Worm (Caenorhabditis elegans) whole organism, L2 larva: ENCODE results near the gene trd-1.

Source experiments
- F13H6.1 ChIP-seq: sonication (generic microtip); optimal IDR thresholded peaks from 2 replicates; lab custom pipeline; 2016; ENCODE audit warnings: missing genetic modification characterization, missing compliant biosample characterization
- R02D3.7 ChIP-seq: fragments of 150-350 bp; optimal IDR thresholded peaks from 2 replicates; lab custom pipeline; 2014; ENCODE audit warnings: missing biosample characterization, missing genetic modification characterization
- Y55F3AM.14 ChIP-seq: fragments of 200-800 bp; sonication (Bioruptor generic); optimal IDR thresholded peaks from 2 replicates; lab custom pipeline; 2018; ENCODE audit warnings: mild to moderate bottlenecking, missing genetic modification characterization, missing compliant biosample characterization
- ZK546.5 ChIP-seq: sonication (generic microtip); optimal IDR thresholded peaks from 2 replicates; lab custom pipeline; 2017; ENCODE audit warnings: missing biosample characterization, missing genetic modification characterization
- alr-1 ChIP-seq: fragments of 150-350 bp; optimal IDR thresholded peaks from 2 replicates; lab custom pipeline; 2014; ENCODE audit warnings: missing biosample characterization, missing genetic modification characterization
- aly-2 ChIP-seq: fragments of 150-350 bp; optimal IDR thresholded peaks from 2 replicates; lab custom pipeline; 2014; ENCODE audit warnings: missing biosample characterization, missing genetic modification characterization
- ama-1 ChIP-seq: fragments of 150-350 bp; optimal IDR thresholded peaks from 2 replicates; lab custom pipeline; 2018; ENCODE audit warnings: inconsistent platforms
- ceh-16 ChIP-seq: fragments of 150-350 bp; optimal IDR thresholded peaks from 2 replicates; lab custom pipeline; 2014; ENCODE audit warnings: missing biosample characterization, missing genetic modification characterization
- ceh-82 ChIP-seq: fragments of 150-350 bp; optimal IDR thresholded peaks from 2 replicates; lab custom pipeline; 2014; ENCODE audit warnings: missing biosample characterization, missing genetic modification characterization
- crh-2 ChIP-seq: sonication (generic microtip); optimal IDR thresholded peaks from 2 replicates; lab custom pipeline; 2017; ENCODE audit warnings: missing biosample characterization, missing genetic modification characterization
- dmd-4 ChIP-seq: sonication (generic microtip); optimal IDR thresholded peaks from 2 replicates; lab custom pipeline; 2017; ENCODE audit warnings: missing biosample characterization, missing genetic modification characterization
- egl-27 ChIP-seq: sonication (generic microtip); optimal IDR thresholded peaks from 3 replicates; lab custom pipeline; 2017; ENCODE audit warnings: missing biosample characterization, missing genetic modification reagents, missing genetic modification characterization
- elt-3 ChIP-seq: sonication (generic microtip); optimal IDR thresholded peaks from 2 replicates; lab custom pipeline; 2017; ENCODE audit warnings: missing biosample characterization, missing genetic modification characterization
- fos-1 ChIP-seq: fragments of 150-350 bp; optimal IDR thresholded peaks from 2 replicates; lab custom pipeline; 2014; ENCODE audit warnings: missing biosample characterization, missing genetic modification characterization
- gmeb-1 ChIP-seq: fragments of 150-350 bp; optimal IDR thresholded peaks from 2 replicates; lab custom pipeline; 2014; ENCODE audit warnings: missing biosample characterization, missing genetic modification characterization
- lin-11 ChIP-seq: fragments of 150-350 bp; sonication (generic microtip); optimal IDR thresholded peaks from 2 replicates; lab custom pipeline; 2014; ENCODE audit warnings: missing biosample characterization, missing genetic modification characterization, inconsistent platforms, mixed read lengths
- lin-13 ChIP-seq: fragments of 150-350 bp; optimal IDR thresholded peaks from 2 replicates; lab custom pipeline; 2014; ENCODE audit warnings: missing biosample characterization, missing genetic modification reagents, missing genetic modification characterization
- lin-39 ChIP-seq: fragments of 150-350 bp; optimal IDR thresholded peaks from 2 replicates; lab custom pipeline; 2014; ENCODE audit warnings: missing biosample characterization, missing genetic modification reagents, missing genetic modification characterization
- lsy-2 ChIP-seq, 2 experiments: fragments of 150-350 bp in 1 of 2; sonication (generic microtip) in 1 of 2; optimal IDR thresholded peaks; 2 replicates each; lab custom pipeline; 2014 to 2017; ENCODE audit warnings: missing biosample characterization in 2 of 2, missing genetic modification characterization in 2 of 2
- mab-5 ChIP-seq: fragments of 150-350 bp; optimal IDR thresholded peaks from 2 replicates; lab custom pipeline; 2014; ENCODE audit warnings: missing biosample characterization, missing genetic modification characterization
- mbf-1 ChIP-seq: sonication (generic microtip); optimal IDR thresholded peaks from 2 replicates; lab custom pipeline; 2017; ENCODE audit warnings: missing biosample characterization, missing genetic modification characterization
- mdl-1 ChIP-seq, 2 experiments: fragments of 150-350 bp in 1 of 2; sonication (generic microtip) in 1 of 2; optimal IDR thresholded peaks; 2 replicates each; lab custom pipeline; 2017; ENCODE audit warnings: missing biosample characterization in 2 of 2, missing genetic modification characterization in 2 of 2
- nhr-10 ChIP-seq: sonication (generic microtip); optimal IDR thresholded peaks from 2 replicates; lab custom pipeline; 2017; ENCODE audit warnings: missing biosample characterization, missing genetic modification characterization
- nhr-11 ChIP-seq: fragments of 150-350 bp; optimal IDR thresholded peaks from 2 replicates; lab custom pipeline; 2014; ENCODE audit warnings: missing biosample characterization, missing genetic modification characterization
- nhr-129 ChIP-seq: fragments of 150-350 bp; optimal IDR thresholded peaks from 2 replicates; lab custom pipeline; 2014; ENCODE audit warnings: missing biosample characterization, missing genetic modification characterization
- nhr-21 ChIP-seq: fragments of 150-350 bp; optimal IDR thresholded peaks from 2 replicates; lab custom pipeline; 2014; ENCODE audit warnings: missing biosample characterization, missing genetic modification characterization
- nhr-23 ChIP-seq: fragments of 150-350 bp; optimal IDR thresholded peaks from 2 replicates; lab custom pipeline; 2014; ENCODE audit warnings: missing biosample characterization, missing genetic modification reagents, missing genetic modification characterization
- nhr-237 ChIP-seq: fragments of 150-350 bp; optimal IDR thresholded peaks from 2 replicates; lab custom pipeline; 2014; ENCODE audit warnings: missing biosample characterization, missing genetic modification characterization
- nhr-25 ChIP-seq: fragments of 150-350 bp; sonication (generic microtip); optimal IDR thresholded peaks from 3 replicates; lab custom pipeline; 2014; ENCODE audit warnings: missing biosample characterization, missing genetic modification characterization
- nhr-6 ChIP-seq: fragments of 150-350 bp; optimal IDR thresholded peaks from 2 replicates; lab custom pipeline; 2014; ENCODE audit warnings: missing biosample characterization, missing genetic modification characterization
- nhr-77 ChIP-seq: fragments of 150-350 bp; optimal IDR thresholded peaks from 2 replicates; lab custom pipeline; 2014; ENCODE audit warnings: missing biosample characterization, missing genetic modification characterization
- peb-1 ChIP-seq: fragments of 150-350 bp; optimal IDR thresholded peaks from 2 replicates; lab custom pipeline; 2014; ENCODE audit warnings: missing biosample characterization, missing genetic modification characterization
- sem-4 ChIP-seq: fragments of 150-350 bp; optimal IDR thresholded peaks from 2 replicates; lab custom pipeline; 2014; ENCODE audit warnings: missing biosample characterization, missing genetic modification reagents, missing genetic modification characterization
- skn-1 ChIP-seq: sonication (generic microtip); optimal IDR thresholded peaks from 2 replicates; lab custom pipeline; 2017; ENCODE audit warnings: missing biosample characterization, missing genetic modification characterization
- sma-9 ChIP-seq, 2 experiments: fragments of 150-350 bp in 1 of 2; sonication (generic microtip) in 1 of 2; optimal IDR thresholded peaks; 2 replicates each; lab custom pipeline; 2014 to 2016; ENCODE audit warnings: missing genetic modification characterization in 2 of 2, mild to moderate bottlenecking in 1 of 2, missing biosample characterization in 1 of 2, missing compliant biosample characterization in 1 of 2, missing genetic modification reagents in 1 of 2, moderate library complexity in 1 of 2
- snpc-4 ChIP-seq: fragments of 150-350 bp; optimal IDR thresholded peaks from 2 replicates; lab custom pipeline; 2014; ENCODE audit warnings: missing biosample characterization, missing genetic modification characterization
- unc-39 ChIP-seq: fragments of 150-350 bp; optimal IDR thresholded peaks from 2 replicates; lab custom pipeline; 2014; ENCODE audit warnings: missing biosample characterization, missing genetic modification characterization
- unc-55 ChIP-seq: fragments of 150-350 bp; sonication (generic microtip); optimal IDR thresholded peaks from 3 replicates; lab custom pipeline; 2014; ENCODE audit warnings: missing biosample characterization, missing genetic modification reagents, missing genetic modification characterization
- unc-62 ChIP-seq: fragments of 150-350 bp; optimal IDR thresholded peaks from 2 replicates; lab custom pipeline; 2014; ENCODE audit warnings: missing biosample characterization, missing genetic modification reagents, missing genetic modification characterization
- zag-1 ChIP-seq: fragments of 150-350 bp; optimal IDR thresholded peaks from 2 replicates; lab custom pipeline; 2014; ENCODE audit warnings: missing biosample characterization, missing genetic modification characterization
- ztf-1 ChIP-seq: fragments of 200-800 bp; sonication (Bioruptor generic); conservative IDR thresholded peaks from 2 replicates; pipeline ENCODE4 v1.3.6; 2022; ENCODE audit warnings: missing genetic modification characterization, missing compliant biosample characterization
- ztf-11 ChIP-seq: sonication (generic microtip); optimal IDR thresholded peaks from 2 replicates; lab custom pipeline; 2017; ENCODE audit warnings: missing biosample characterization, missing genetic modification characterization

Gene trd-1

DNA sequence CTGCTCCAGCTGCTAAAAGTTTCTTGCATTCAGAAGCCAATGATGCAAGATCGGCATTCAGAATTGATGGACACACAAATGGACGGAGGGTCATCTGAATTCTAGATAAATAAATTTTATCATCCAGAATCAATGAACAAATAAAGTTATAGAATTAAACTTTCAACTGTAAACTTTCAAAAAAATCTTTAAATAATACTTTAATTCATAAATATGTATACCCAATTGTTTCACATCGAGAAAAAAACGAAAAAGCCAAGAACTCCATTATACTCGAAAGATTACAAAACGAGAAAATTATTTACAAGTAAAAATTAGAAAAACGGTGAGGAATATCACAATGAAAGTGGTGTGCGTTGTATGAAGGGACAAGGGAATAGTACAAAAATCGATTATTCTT lies 39.0 kb upstream of the trd-1 start, which contains the start of gene F08F8.7:
Gene F08F8.7, minus strand, starts transcription at position 101 of the 400 bp plus-strand sequence.
- no peak for TF ChIP-seq skn-1 (tag; lab: Kevin White, UChicago)
- no peak for TF ChIP-seq unc-55 (GFP tag; lab: Kevin White, UChicago)
- TF ChIP-seq mab-5 (tag; lab: Kevin White, UChicago): no peak
- no peak for TF ChIP-seq nhr-11 (tag; lab: Kevin White, UChicago)
- no peak for TF ChIP-seq ztf-11 (tag; lab: Kevin White, UChicago)
- no peak for TF ChIP-seq fos-1 (tag; lab: Kevin White, UChicago)
- no peak for TF ChIP-seq ceh-16 (tag; lab: Kevin White, UChicago)
- TF ChIP-seq sem-4 (tag; lab: Kevin White, UChicago): no peak
- no peak for TF ChIP-seq Y55F3AM.14
- no peak for TF ChIP-seq nhr-23
- TF ChIP-seq crh-2 (tag; lab: Kevin White, UChicago): no peak
- no peak for TF ChIP-seq elt-3 (tag; lab: Kevin White, UChicago)
- no peak for TF ChIP-seq unc-39 (tag; lab: Kevin White, UChicago)
- TF ChIP-seq alr-1 (tag; lab: Kevin White, UChicago): no peak
- TF ChIP-seq, all 48 proteins: peak for 0

DNA sequence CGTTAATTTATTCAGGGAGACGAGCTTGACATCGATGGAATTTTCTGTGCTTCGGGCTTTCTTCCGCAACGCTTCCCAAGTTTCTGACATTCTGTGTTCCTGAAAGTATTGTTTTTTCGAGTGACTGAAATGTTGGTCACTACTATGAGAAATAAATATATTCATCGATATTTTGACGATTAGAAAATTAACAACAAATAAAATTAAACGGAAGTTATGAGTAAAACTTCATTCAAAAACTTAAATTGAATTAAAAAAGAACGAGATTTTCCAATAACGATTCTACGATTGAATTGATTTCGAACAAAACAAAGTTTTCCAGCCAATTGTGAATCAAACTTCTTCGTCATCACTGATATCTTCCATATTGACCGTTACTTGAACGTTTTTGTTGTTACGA lies 37.0 kb upstream of the trd-1 start, which contains the start of gene gos-28:
Gene gos-28, minus strand, starts transcription at position 101 of the 400 bp plus-strand sequence.
- no peak for TF ChIP-seq peb-1 (tag; lab: Kevin White, UChicago)
- TF ChIP-seq sem-4 (tag; lab: Kevin White, UChicago): no peak
- no peak for TF ChIP-seq lin-13 (GFP tag; lab: Kevin White, UChicago)
- no peak for TF ChIP-seq lin-11 (tag; lab: Kevin White, UChicago)
- TF ChIP-seq elt-3 (tag; lab: Kevin White, UChicago): no peak
- TF ChIP-seq unc-39 (tag; lab: Kevin White, UChicago): no peak
- no peak for TF ChIP-seq lsy-2 (tag; optimal IDR thresholded peaks at IDR 0.05; lab: Kevin White, UChicago)
- TF ChIP-seq ceh-16 (tag; lab: Kevin White, UChicago): no peak
- TF ChIP-seq egl-27 (tag; lab: Kevin White, UChicago): no peak
- TF ChIP-seq dmd-4 (tag; lab: Kevin White, UChicago): no peak
- no peak for TF ChIP-seq mbf-1 (tag; lab: Kevin White, UChicago)
- no peak for TF ChIP-seq aly-2 (tag; lab: Kevin White, UChicago)
- TF ChIP-seq nhr-77 (tag; lab: Kevin White, UChicago): no peak
- no peak for TF ChIP-seq nhr-6 (tag; lab: Kevin White, UChicago)
- TF ChIP-seq R02D3.7: no peak
- no peak for TF ChIP-seq nhr-237 (tag; lab: Kevin White, UChicago)
- no peak for TF ChIP-seq unc-55 (GFP tag; lab: Kevin White, UChicago)
- TF ChIP-seq Y55F3AM.14: no peak
- TF ChIP-seq nhr-25 (tag; lab: Kevin White, UChicago): no peak

ce11 chrIII:7353871-7354270 lies 32.2 kb upstream of the trd-1 start, which contains the start of gene F08F8.9:
F08F8.9 (minus strand) TSS chrIII:7353971.
- TF ChIP-seq egl-27 (tag; lab: Kevin White, UChicago) (no peak), crh-2 (tag; lab: Kevin White, UChicago) (peak; percentile 8)

- TF ChIP-seq lsy-2 (tag; optimal IDR thresholded peaks at IDR 0.05; lab: Kevin White, UChicago) (peak in 1 of 2 experiments; percentile 62), mab-5 (tag; lab: Kevin White, UChicago) (no peak), ceh-82 (tag; lab: Kevin White, UChicago) (no peak), zag-1 (tag; lab: Kevin White, UChicago) (no peak), nhr-21 (no peak), lin-13 (GFP tag; lab: Kevin White, UChicago) (no peak), egl-27 (tag; lab: Kevin White, UChicago) (no peak), sem-4 (tag; lab: Kevin White, UChicago) (no peak), unc-55 (GFP tag; lab: Kevin White, UChicago) (peak; percentile 57), aly-2 (tag; lab: Kevin White, UChicago) (no peak), lin-39 (tag; lab: Kevin White, UChicago) (no peak), unc-62 (GFP tag; lab: Kevin White, UChicago) (no peak), nhr-23 (no peak), ztf-11 (tag; lab: Kevin White, UChicago) (no peak), nhr-10 (tag; lab: Kevin White, UChicago) (no peak), fos-1 (tag; lab: Kevin White, UChicago) (no peak), peb-1 (tag; lab: Kevin White, UChicago) (no peak), sma-9 (GFP tag; optimal IDR thresholded peaks at IDR 0.05; lab: Kevin White, UChicago) (peak; percentile 46), sma-9 (tag; optimal IDR thresholded peaks at IDR 0.05; lab: Kevin White, UChicago) (no peak), snpc-4 (tag; lab: Kevin White, UChicago) (no peak), nhr-237 (tag; lab: Kevin White, UChicago) (no peak), nhr-25 (tag; lab: Kevin White, UChicago) (peak; percentile 38), mdl-1 (tag; optimal IDR thresholded peaks at IDR 0.05; lab: Kevin White, UChicago) (no peak), F13H6.1 (tag; lab: Kevin White, UChicago) (peak; percentile 0), mbf-1 (tag; lab: Kevin White, UChicago) (no peak), ZK546.5 (tag; lab: Kevin White, UChicago) (no peak), ztf-1 (GFP tag; lab: Robert Waterston, UW) (no peak), ceh-16 (tag; lab: Kevin White, UChicago) (no peak), dmd-4 (tag; lab: Kevin White, UChicago) (no peak), Y55F3AM.14 (no peak), nhr-129 (tag; lab: Kevin White, UChicago) (peak; percentile 45), nhr-6 (tag; lab: Kevin White, UChicago) (no peak), alr-1 (tag; lab: Kevin White, UChicago) (no peak), ama-1 (lab: Kevin White, UChicago) (no peak), lin-11 (tag; lab: Kevin White, UChicago) (no peak), R02D3.7 (no peak), gmeb-1 (tag; lab: Kevin White, UChicago) (no peak), nhr-11 (tag; lab: Kevin White, UChicago) (no peak)
These were observed 28.7 kb upstream of the trd-1 start, which contains the start of gene F08F8.10 for ce11 chrIII:7357356-7357755. F08F8.10 (minus strand) TSS chrIII:7357393.
